Worm (Caenorhabditis elegans): Measurements from ENCODE around the gene C12D8.9.

Gene C12D8.9

ce11 chrV:10238665-10239064 is 4.3 kb downstream of the C12D8.9 start, which contains the start of gene fubl-1:
Gene fubl-1 (minus strand): TSS chrV:10238866.
- TF ChIP-seq W03F9.2 (tag; optimal IDR thresholded peaks at IDR 0.05) (no peak), dao-5 (tag; optimal IDR thresholded peaks at IDR 0.05) (no peak), him-1 (tag; optimal IDR thresholded peaks at IDR 0.05) (no peak)

ce11 chrV:10237959-10238444 is 5.0 kb downstream of the C12D8.9 start:
- TF ChIP-seq him-1 (tag; optimal IDR thresholded peaks at IDR 0.05) (no peak), W03F9.2 (tag; optimal IDR thresholded peaks at IDR 0.05) (no peak), dao-5 (tag; optimal IDR thresholded peaks at IDR 0.05) (no peak)

ce11 chrV:10237171-10237570 is 5.8 kb downstream of the C12D8.9 start:
- TF ChIP-seq dao-5 (tag; optimal IDR thresholded peaks at IDR 0.05): no peak
- TF ChIP-seq W03F9.2 (tag; optimal IDR thresholded peaks at IDR 0.05): no peak
- no peak for TF ChIP-seq him-1 (tag; optimal IDR thresholded peaks at IDR 0.05)

ce11 chrV:10233330-10233729 is 9.7 kb downstream of the C12D8.9 start, which contains the start of gene str-182:
Gene str-182 (minus strand): TSS chrV:10233430.
- TF ChIP-seq W03F9.2 (tag; optimal IDR thresholded peaks at IDR 0.05): no peak
- TF ChIP-seq dao-5 (tag; optimal IDR thresholded peaks at IDR 0.05): no peak
- no peak for TF ChIP-seq him-1 (tag; optimal IDR thresholded peaks at IDR 0.05)

ce11 chrV:10230932-10231331 is 12.1 kb downstream of the C12D8.9 start, which contains the start of gene fipr-6:
Gene fipr-6 (plus strand): TSS chrV:10231232.
- TF ChIP-seq him-1 (tag; optimal IDR thresholded peaks at IDR 0.05): no peak
- TF ChIP-seq dao-5 (tag; optimal IDR thresholded peaks at IDR 0.05): no peak
- TF ChIP-seq W03F9.2 (tag; optimal IDR thresholded peaks at IDR 0.05): no peak

- TF ChIP-seq dao-5 (tag; optimal IDR thresholded peaks at IDR 0.05) (no peak), him-1 (tag; optimal IDR thresholded peaks at IDR 0.05) (no peak), W03F9.2 (tag; optimal IDR thresholded peaks at IDR 0.05) (no peak)
These were observed 13.7 kb downstream of the C12D8.9 start, which contains the start of the genes pyt-1 and fipr-7 for ce11 chrV:10229222-10229879. Gene pyt-1 (minus strand): TSS chrV:10229322. Gene fipr-7 (plus strand): TSS chrV:10229829.

- TF ChIP-seq dao-5 (tag; optimal IDR thresholded peaks at IDR 0.05): no peak
- TF ChIP-seq him-1 (tag; optimal IDR thresholded peaks at IDR 0.05): no peak
- no peak for TF ChIP-seq W03F9.2 (tag; optimal IDR thresholded peaks at IDR 0.05)
These were observed 14.6 kb downstream of the C12D8.9 start, which contains the start of gene fipr-4 for ce11 chrV:10228360-10228759. Gene fipr-4 (minus strand): TSS chrV:10228460.

- TF ChIP-seq him-1 (tag; optimal IDR thresholded peaks at IDR 0.05) (no peak), dao-5 (tag; optimal IDR thresholded peaks at IDR 0.05) (no peak), W03F9.2 (tag; optimal IDR thresholded peaks at IDR 0.05) (no peak)
These were observed 15.7 kb downstream of the C12D8.9 start, which contains the start of gene ttr-19 for ce11 chrV:10227333-10227732. Gene ttr-19 (minus strand): TSS chrV:10227433.

- TF ChIP-seq dao-5 (tag; optimal IDR thresholded peaks at IDR 0.05): no peak
- TF ChIP-seq him-1 (tag; optimal IDR thresholded peaks at IDR 0.05): no peak
- TF ChIP-seq W03F9.2 (tag; optimal IDR thresholded peaks at IDR 0.05): no peak
These were observed 17.4 kb downstream of the C12D8.9 start, which contains the start of gene daf-36 for ce11 chrV:10225610-10226009. Gene daf-36 (minus strand): TSS chrV:10225710.

- TF ChIP-seq him-1 (tag; optimal IDR thresholded peaks at IDR 0.05): no peak
- no peak for TF ChIP-seq W03F9.2 (tag; optimal IDR thresholded peaks at IDR 0.05)
- no peak for TF ChIP-seq dao-5 (tag; optimal IDR thresholded peaks at IDR 0.05)
These were observed 18.4 kb downstream of the C12D8.9 start for ce11 chrV:10224619-10225018.

ce11 chrV:10222007-10222406 is 21.0 kb downstream of the C12D8.9 start, which contains the start of gene C12D8.20:
Gene C12D8.20 (plus strand): TSS chrV:10222307.
- TF ChIP-seq him-1 (tag; optimal IDR thresholded peaks at IDR 0.05): no peak
- TF ChIP-seq W03F9.2 (tag; optimal IDR thresholded peaks at IDR 0.05): no peak
- no peak for TF ChIP-seq dao-5 (tag; optimal IDR thresholded peaks at IDR 0.05)

- TF ChIP-seq dao-5 (tag; optimal IDR thresholded peaks at IDR 0.05) (no peak), W03F9.2 (tag; optimal IDR thresholded peaks at IDR 0.05) (no peak), him-1 (tag; optimal IDR thresholded peaks at IDR 0.05) (no peak)
These were observed 21.7 kb downstream of the C12D8.9 start, which contains the start of the genes fipr-5 and fipr-9 for ce11 chrV:10221317-10221716. Gene fipr-5 (minus strand): TSS chrV:10221417. Gene fipr-9 (plus strand): TSS chrV:10221662.

- TF ChIP-seq him-1 (tag; optimal IDR thresholded peaks at IDR 0.05) (no peak), W03F9.2 (tag; optimal IDR thresholded peaks at IDR 0.05) (no peak), dao-5 (tag; optimal IDR thresholded peaks at IDR 0.05) (no peak)
These were observed 22.4 kb downstream of the C12D8.9 start, which contains the start of gene C12D8.13 for ce11 chrV:10220605-10221004. Gene C12D8.13 (minus strand): TSS chrV:10220705.

ce11 chrV:10216724-10217123 is 26.3 kb downstream of the C12D8.9 start, which contains the start of gene ZK856.14:
Gene ZK856.14 (plus strand): TSS chrV:10217024.
- TF ChIP-seq dao-5 (tag; optimal IDR thresholded peaks at IDR 0.05): no peak
- no peak for TF ChIP-seq W03F9.2 (tag; optimal IDR thresholded peaks at IDR 0.05)
- TF ChIP-seq him-1 (tag; optimal IDR thresholded peaks at IDR 0.05): no peak

Data from whole organism, L4/young adult.